Worm (Caenorhabditis elegans) whole organism, late embryonic: ENCODE measurements around the gene F07G6.10.
"Not testable (repeated sequence)": the region's sequence is repeated elsewhere in the genome, so short reads cannot be mapped to it uniquely, and the experiment has no call there.

Experiments
- C08G9.2 ChIP-seq: sonication (generic microtip); optimal IDR thresholded peaks from 2 replicates; lab custom pipeline; 2016; ENCODE audit warnings: mild to moderate bottlenecking, missing genetic modification characterization, moderate library complexity, missing compliant biosample characterization
- F13H6.1 ChIP-seq: sonication (generic microtip); optimal IDR thresholded peaks from 2 replicates; lab custom pipeline; 2016; ENCODE audit warnings: missing genetic modification characterization, missing compliant biosample characterization
- K02D7.2 ChIP-seq: sonication (generic microtip); optimal IDR thresholded peaks from 2 replicates; lab custom pipeline; 2017; ENCODE audit warnings: mild to moderate bottlenecking, missing genetic modification characterization, missing compliant biosample characterization
- Y22D7AL.16 ChIP-seq: sonication (generic microtip); optimal IDR thresholded peaks from 2 replicates; lab custom pipeline; 2016; ENCODE audit warnings: missing genetic modification characterization, missing compliant biosample characterization
- ahr-1 ChIP-seq: sonication (generic microtip); optimal IDR thresholded peaks from 2 replicates; lab custom pipeline; 2016; ENCODE audit warnings: missing genetic modification characterization, missing compliant biosample characterization
- ama-1 ChIP-seq: fragments of 150-350 bp; optimal IDR thresholded peaks from 2 replicates; lab custom pipeline; 2014
- ceh-18 ChIP-seq: sonication (generic microtip); optimal IDR thresholded peaks from 2 replicates; lab custom pipeline; 2016; ENCODE audit warnings: missing genetic modification characterization, missing compliant biosample characterization
- ceh-30 ChIP-seq: fragments of 150-350 bp; optimal IDR thresholded peaks from 2 replicates; lab custom pipeline; 2014; ENCODE audit warnings: missing biosample characterization, missing genetic modification characterization
- ceh-31 ChIP-seq: sonication (generic microtip); optimal IDR thresholded peaks from 2 replicates; lab custom pipeline; 2016; ENCODE audit warnings: missing genetic modification characterization, missing compliant biosample characterization
- ceh-9 ChIP-seq: sonication (generic microtip); optimal IDR thresholded peaks from 2 replicates; lab custom pipeline; 2016; ENCODE audit warnings: mild to moderate bottlenecking, missing genetic modification characterization, inconsistent platforms, missing compliant biosample characterization
- che-1 ChIP-seq: sonication (generic microtip); optimal IDR thresholded peaks from 2 replicates; lab custom pipeline; 2016; ENCODE audit warnings: mild to moderate bottlenecking, missing genetic modification characterization, missing compliant biosample characterization
- dmd-4 ChIP-seq: sonication (generic microtip); optimal IDR thresholded peaks from 2 replicates; lab custom pipeline; 2016; ENCODE audit warnings: borderline replicate concordance, missing genetic modification characterization, missing compliant biosample characterization
- elt-4 ChIP-seq: sonication (generic microtip); optimal IDR thresholded peaks from 2 replicates; lab custom pipeline; 2016; ENCODE audit warnings: missing genetic modification characterization, missing compliant biosample characterization
- gmeb-2 ChIP-seq: sonication (generic microtip); optimal IDR thresholded peaks from 2 replicates; lab custom pipeline; 2016; ENCODE audit warnings: missing genetic modification characterization, inconsistent platforms, missing compliant biosample characterization
- hlh-13 ChIP-seq: fragments of 200-800 bp; sonication (Bioruptor generic); optimal IDR thresholded peaks from 2 replicates; lab custom pipeline; 2018; ENCODE audit warnings: mild to moderate bottlenecking, missing genetic modification characterization, missing compliant biosample characterization
- hlh-15 ChIP-seq: sonication (generic microtip); optimal IDR thresholded peaks from 2 replicates; lab custom pipeline; 2016; ENCODE audit warnings: missing genetic modification characterization, missing compliant biosample characterization
- hlh-30 ChIP-seq: sonication (generic microtip); optimal IDR thresholded peaks from 2 replicates; lab custom pipeline; 2017; ENCODE audit warnings: antibody characterized with exemption, missing genetic modification characterization, missing compliant biosample characterization; ENCODE audit not compliant: insufficient read depth
- hlh-6 ChIP-seq: sonication (generic microtip); optimal IDR thresholded peaks from 2 replicates; lab custom pipeline; 2016; ENCODE audit warnings: missing genotype, missing genetic modification characterization, missing compliant biosample characterization
- odd-2 ChIP-seq: sonication (generic microtip); optimal IDR thresholded peaks from 2 replicates; lab custom pipeline; 2017; ENCODE audit warnings: antibody characterized with exemption, mild to moderate bottlenecking, missing genetic modification characterization, missing compliant biosample characterization
- pag-3 ChIP-seq: sonication (generic microtip); optimal IDR thresholded peaks from 2 replicates; lab custom pipeline; 2016; ENCODE audit warnings: missing compliant biosample characterization, missing genetic modification characterization, borderline replicate concordance
- pax-1 ChIP-seq: fragments of 150-350 bp; optimal IDR thresholded peaks from 2 replicates; lab custom pipeline; 2014; ENCODE audit warnings: missing biosample characterization, missing genetic modification characterization
- pha-4 ChIP-seq: fragments of 150-350 bp; optimal IDR thresholded peaks from 2 replicates; lab custom pipeline; 2018; ENCODE audit warnings: missing biosample characterization, missing genetic modification reagents, missing genetic modification characterization
- ref-2 ChIP-seq: sonication (generic microtip); optimal IDR thresholded peaks from 2 replicates; lab custom pipeline; 2016; ENCODE audit warnings: missing genetic modification characterization, missing compliant biosample characterization
- sdc-2 ChIP-seq: sonication (generic microtip); optimal IDR thresholded peaks from 2 replicates; lab custom pipeline; 2016; ENCODE audit warnings: missing genotype, missing genetic modification characterization, missing compliant biosample characterization
- sox-2 ChIP-seq: fragments of 200-800 bp; sonication (Bioruptor generic); IDR thresholded peaks from 2 replicates; pipeline ENCODE4 v1.3.6; 2022; ENCODE audit warnings: missing genetic modification reagents, missing genetic modification characterization, missing compliant biosample characterization
- tbx-2 ChIP-seq: sonication (generic microtip); optimal IDR thresholded peaks from 2 replicates; lab custom pipeline; 2016; ENCODE audit warnings: missing genetic modification characterization, missing compliant biosample characterization
- ttx-3 ChIP-seq: sonication (generic microtip); optimal IDR thresholded peaks from 2 replicates; lab custom pipeline; 2016; ENCODE audit warnings: missing genetic modification reagents, missing genetic modification characterization, missing compliant biosample characterization
- unc-3 ChIP-seq, 2 experiments: fragments of 200-800 bp in 1 of 2; sonication (Bioruptor generic) in 1 of 2; sonication (generic microtip) in 1 of 2; conservative IDR thresholded peaks in 1 of 2; optimal IDR thresholded peaks in 1 of 2; 2 replicates each; pipeline versions ENCODE4 v1.3.6 to Lab custom; 2016 to 2022; ENCODE audit warnings: missing compliant biosample characterization in 2 of 2, missing genetic modification characterization in 2 of 2, missing genetic modification reagents in 1 of 2
- unc-55 ChIP-seq: sonication (generic microtip); optimal IDR thresholded peaks from 2 replicates; lab custom pipeline; 2017; ENCODE audit warnings: missing biosample characterization, missing genetic modification reagents, missing genetic modification characterization

Gene F07G6.10

DNA sequence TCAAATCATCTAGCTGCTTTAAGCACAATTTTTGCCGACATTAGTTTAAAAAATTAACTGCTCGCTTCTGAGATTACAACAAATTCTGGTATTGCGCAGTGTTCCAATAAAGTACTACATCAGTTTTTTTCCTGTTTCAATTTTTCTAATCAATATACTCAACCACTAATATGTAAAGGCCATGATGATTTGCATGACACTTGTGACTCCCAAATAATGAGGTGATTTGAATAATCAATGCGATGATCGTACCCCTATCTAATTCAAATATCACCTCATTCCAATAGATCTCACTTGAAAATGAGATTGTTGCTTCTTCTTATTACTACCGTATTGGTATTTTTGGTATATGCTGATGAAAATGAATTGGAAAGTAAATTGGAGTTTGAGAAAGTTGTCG is 10.7 kb upstream of the F07G6.10 start, which contains the start of gene F07G6.2:
TSS of gene F07G6.2 (plus strand) at position 301 of the 400 bp plus-strand sequence.
- TF ChIP-seq ceh-30 (tag; lab: Kevin White, UChicago) = no peak
- no peak for TF ChIP-seq elt-4 (tag; lab: Kevin White, UChicago)
- no peak for TF ChIP-seq ahr-1 (tag; lab: Kevin White, UChicago)
- TF ChIP-seq sox-2 (GFP tag; lab: Robert Waterston, UW) = no peak
- no peak for TF ChIP-seq pax-1 (tag; lab: Kevin White, UChicago)
- no peak for TF ChIP-seq K02D7.2 (tag; lab: Kevin White, UChicago)
- TF ChIP-seq dmd-4 (tag; lab: Kevin White, UChicago) = no peak
- TF ChIP-seq ttx-3 (tag; lab: Kevin White, UChicago) = no peak
- no peak for TF ChIP-seq pag-3 (tag; lab: Kevin White, UChicago)
- TF ChIP-seq ceh-18 (tag; lab: Kevin White, UChicago) = no peak
- TF ChIP-seq pha-4 (tag; lab: Kevin White, UChicago) = no peak
- TF ChIP-seq hlh-13 (GFP tag; lab: Kevin White, UChicago) = no peak
- no peak for TF ChIP-seq F13H6.1 (tag; lab: Kevin White, UChicago)
- no peak for TF ChIP-seq che-1 (tag; lab: Kevin White, UChicago)
- TF ChIP-seq unc-3 (GFP tag; conservative IDR thresholded peaks at IDR 0.05; lab: Robert Waterston, UW) = no peak
- TF ChIP-seq unc-3 (tag; optimal IDR thresholded peaks at IDR 0.05; lab: Kevin White, UChicago) = no peak
- TF ChIP-seq ceh-31 (tag; lab: Kevin White, UChicago) = no peak
- TF ChIP-seq hlh-30 (tag; lab: Kevin White, UChicago) = no peak

DNA sequence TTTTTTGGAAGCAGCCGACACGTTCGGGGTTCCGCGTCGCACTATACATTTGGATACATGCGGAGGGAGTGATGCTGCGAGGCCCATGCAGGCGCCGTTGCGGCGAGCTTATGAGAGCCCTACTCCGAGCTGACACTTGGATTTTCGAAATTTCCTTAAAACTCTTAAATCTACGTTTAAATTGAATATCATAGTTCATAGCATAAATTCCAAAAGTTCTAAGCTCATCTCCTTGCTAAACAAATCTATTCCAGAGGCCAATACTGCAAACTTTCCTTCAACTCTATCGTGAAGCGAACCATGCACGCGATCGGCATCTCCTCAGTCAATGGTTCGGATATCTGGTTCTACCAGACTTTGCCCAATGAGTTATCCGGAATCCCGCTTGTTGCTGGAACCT is 8.1 kb upstream of the F07G6.10 start, which contains the start of gene dgn-3:
TSS of gene dgn-3 (plus strand) at position 301 of the 400 bp plus-strand sequence.
- TF ChIP-seq hlh-15 (tag; lab: Kevin White, UChicago) (no peak), hlh-6 (tag; lab: Kevin White, UChicago) (no peak), ama-1 (lab: Kevin White, UChicago) (no peak), sdc-2 (tag; lab: Kevin White, UChicago) (no peak)
- TF ChIP-seq, all 69 proteins: peak for 0

DNA sequence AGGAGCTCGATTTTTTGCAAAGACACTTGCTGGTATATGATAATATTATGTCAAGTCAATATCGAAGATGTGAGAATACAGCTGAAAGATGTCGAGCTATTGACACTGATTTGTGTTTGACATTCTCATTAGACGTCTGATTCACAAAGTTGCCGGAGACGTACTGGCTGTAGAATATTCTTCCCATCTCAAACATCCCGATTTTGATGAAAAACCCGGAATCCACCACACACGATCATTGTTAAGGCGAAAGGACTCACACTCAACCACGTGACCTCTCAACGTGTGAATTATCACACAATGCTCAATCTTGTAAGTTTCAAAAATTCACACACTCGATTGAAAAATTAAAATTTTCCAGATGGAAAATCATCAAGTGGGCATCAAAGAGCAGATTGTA is 1.8 kb upstream of the F07G6.10 start, which contains the start of gene F07G6.12:
TSS of gene F07G6.12 (plus strand) at position 301 of the 400 bp plus-strand sequence.
- TF ChIP-seq sdc-2 (tag; lab: Kevin White, UChicago) = no peak
- TF ChIP-seq hlh-30 (tag; lab: Kevin White, UChicago) = peak; percentile 17

DNA sequence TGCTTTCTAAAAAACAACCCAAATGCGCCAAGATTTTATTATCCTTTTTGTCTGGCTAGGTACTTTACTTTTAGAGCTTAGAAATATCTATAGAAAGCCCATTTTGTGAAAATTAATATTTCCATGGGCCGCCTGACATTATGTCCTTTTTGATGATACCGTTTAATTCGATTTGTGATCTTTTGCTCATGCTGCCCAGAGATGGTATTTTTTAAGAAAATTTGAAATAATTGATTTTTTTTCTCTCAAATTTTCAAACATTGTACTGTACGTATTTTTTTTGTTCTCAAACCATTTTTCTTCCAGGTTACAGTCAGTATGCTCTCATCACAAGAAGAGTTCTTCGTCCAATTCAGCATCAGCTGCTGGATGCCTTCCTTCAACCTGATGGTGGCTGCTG is 4.8 kb downstream of the F07G6.10 start, which contains the start of gene Y75D11A.2:
TSS of gene Y75D11A.2 (plus strand) at position 301 of the 400 bp plus-strand sequence.
- TF ChIP-seq tbx-2, ceh-9, ref-2 (tag; lab: Kevin White, UChicago): not testable (repeated sequence)

DNA sequence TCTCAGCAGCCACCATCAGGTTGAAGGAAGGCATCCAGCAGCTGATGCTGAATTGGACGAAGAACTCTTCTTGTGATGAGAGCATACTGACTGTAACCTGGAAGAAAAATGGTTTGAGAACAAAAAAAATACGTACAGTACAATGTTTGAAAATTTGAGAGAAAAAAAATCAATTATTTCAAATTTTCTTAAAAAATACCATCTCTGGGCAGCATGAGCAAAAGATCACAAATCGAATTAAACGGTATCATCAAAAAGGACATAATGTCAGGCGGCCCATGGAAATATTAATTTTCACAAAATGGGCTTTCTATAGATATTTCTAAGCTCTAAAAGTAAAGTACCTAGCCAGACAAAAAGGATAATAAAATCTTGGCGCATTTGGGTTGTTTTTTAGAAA is 8.4 kb downstream of the F07G6.10 start, which contains the start of gene Y75D11A.3:
TSS of gene Y75D11A.3 (minus strand) at position 101 of the 400 bp plus-strand sequence.
- TF ChIP-seq pax-1 (tag; lab: Kevin White, UChicago); gmeb-2; unc-55: not testable (repeated sequence)

DNA sequence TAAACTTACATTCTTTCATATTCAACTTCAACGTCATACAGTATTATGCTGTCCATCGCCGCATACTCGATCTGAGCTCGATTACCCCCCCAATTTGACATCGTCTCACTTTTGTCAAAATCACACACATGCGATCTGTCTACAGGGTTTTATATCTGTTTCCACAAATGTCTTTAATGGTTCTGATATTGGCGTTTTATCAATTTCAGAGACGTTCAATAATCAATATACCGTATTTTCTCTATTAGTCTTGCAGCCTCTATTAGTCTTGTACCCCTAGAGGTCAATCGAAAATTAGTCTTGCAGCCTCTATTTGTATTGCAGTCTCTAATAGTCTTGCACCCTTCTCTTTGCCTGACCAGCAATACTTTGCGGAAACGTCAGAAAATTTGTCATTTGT is 10.8 kb downstream of the F07G6.10 start, which contains the start of gene Y75D11A.6:
TSS of gene Y75D11A.6 (minus strand) at position 101 of the 400 bp plus-strand sequence.
- not testable (repeated sequence) for TF ChIP-seq odd-2; Y22D7AL.16 (tag; lab: Kevin White, UChicago); C08G9.2 (tag; lab: Kevin White, UChicago)
